Fruit fly (Drosophila melanogaster): ENCODE data around the gene CG2930.

CG2930 gene

DNA sequence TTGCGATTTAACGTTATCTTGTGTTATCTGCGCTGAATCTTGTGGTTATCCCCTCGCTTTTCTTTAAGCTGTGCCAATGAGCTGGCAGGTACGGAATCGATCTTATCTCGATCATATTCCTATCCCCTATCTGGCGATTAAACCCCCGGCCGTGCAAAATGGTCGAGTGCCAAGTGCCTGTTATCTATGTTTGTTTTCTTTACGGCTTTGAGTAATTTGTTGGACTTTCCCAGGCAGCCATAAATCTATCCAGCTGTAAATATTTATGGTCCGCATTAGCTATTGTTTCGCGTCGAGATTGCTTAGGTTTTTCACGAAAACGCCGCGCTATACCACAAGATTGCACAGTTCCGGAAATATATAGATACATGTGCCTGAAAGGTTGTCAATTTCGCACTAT, 319 bp downstream of the CG2930 start:
- TF ChIP-seq CG2678 (tag; optimal IDR thresholded peaks at IDR 0.05) (peak; percentile 44), Bdp1 (GFP tag; optimal IDR thresholded peaks at IDR 0.05) (no peak), CG8281 (tag; optimal IDR thresholded peaks at IDR 0.05) (no peak), sd (tag; optimal IDR thresholded peaks at IDR 0.05) (peak; percentile 22), Dek (tag; optimal IDR thresholded peaks at IDR 0.05) (no peak), Sox102F (GFP tag; optimal IDR thresholded peaks at IDR 0.05) (no peak), CG1792 (GFP tag; optimal IDR thresholded peaks at IDR 0.05) (no peak), CG15479 (GFP tag; optimal IDR thresholded peaks at IDR 0.05) (peak; percentile 97), nmo (GFP tag; optimal IDR thresholded peaks at IDR 0.05) (no peak), exex (tag; optimal IDR thresholded peaks at IDR 0.05) (peak; percentile 85), zen (tag; optimal IDR thresholded peaks at IDR 0.05) (peak; percentile 38), Sin3A (optimal IDR thresholded peaks at IDR 0.05) (no peak), twi (tag; optimal IDR thresholded peaks at IDR 0.05) (peak; percentile 14), HmgZ (tag; optimal IDR thresholded peaks at IDR 0.05) (no peak), mirr (GFP tag; optimal IDR thresholded peaks at IDR 0.05) (peak; percentile 21), CG13296 (GFP tag; optimal IDR thresholded peaks at IDR 0.05) (peak; percentile 2), CG7271 (tag; optimal IDR thresholded peaks at IDR 0.05) (peak; percentile 9), Hey (tag; optimal IDR thresholded peaks at IDR 0.05) (peak; percentile 3), cad (GFP tag; optimal IDR thresholded peaks at IDR 0.05) (peak; percentile 85), PHDP (tag; optimal IDR thresholded peaks at IDR 0.05) (peak; percentile 13), pzg (GFP tag; optimal IDR thresholded peaks at IDR 0.05) (no peak), CG34376 (GFP tag; optimal IDR thresholded peaks at IDR 0.05) (peak; percentile 71), ftz-f1 (GFP tag; optimal IDR thresholded peaks at IDR 0.05) (no peak), CG30431 (GFP tag; optimal IDR thresholded peaks at IDR 0.05) (no peak), CG12071 (GFP tag; optimal IDR thresholded peaks at IDR 0.05) (peak; percentile 50), crp (GFP tag; optimal IDR thresholded peaks at IDR 0.05) (no peak), CG18619 (GFP tag; optimal IDR thresholded peaks at IDR 0.05) (no peak), sug (tag; optimal IDR thresholded peaks at IDR 0.05) (peak; percentile 65), lov (optimal IDR thresholded peaks at IDR 0.05) (no peak), lov (GFP tag; IDR thresholded peaks at IDR 0.05) (0 out of 3 replicates have a peak, but pooled peaks have one; percentile 20), sr (GFP tag; IDR thresholded peaks at IDR 0.05) (no peak), schlank (tag; optimal IDR thresholded peaks at IDR 0.05) (peak; percentile 1), Lpt (GFP tag; optimal IDR thresholded peaks at IDR 0.05) (no peak), CG12236 (GFP tag; optimal IDR thresholded peaks at IDR 0.05) (no peak), CG17568 (GFP tag; optimal IDR thresholded peaks at IDR 0.05) (peak; percentile 17), CG6689 (GFP tag; IDR thresholded peaks at IDR 0.05) (no peak), grn (GFP tag; optimal IDR thresholded peaks at IDR 0.05) (peak; percentile 60), sisA (GFP tag; IDR thresholded peaks at IDR 0.05) (no peak), CG4854 (GFP tag; optimal IDR thresholded peaks at IDR 0.05) (no peak), gt (GFP tag; IDR thresholded peaks at IDR 0.05) (no peak), Dad (GFP tag; optimal IDR thresholded peaks at IDR 0.05) (no peak), jing (GFP tag; optimal IDR thresholded peaks at IDR 0.05) (no peak), CG14014 (GFP tag; IDR thresholded peaks at IDR 0.05) (no peak), CG12155 (GFP tag; optimal IDR thresholded peaks at IDR 0.05) (no peak), CG1603 (tag; optimal IDR thresholded peaks at IDR 0.05) (no peak), pita (GFP tag; optimal IDR thresholded peaks at IDR 0.05) (no peak)

Data from whole organism, embryonic.